Worm (Caenorhabditis elegans) whole organism, L4 larva: ENCODE data around the gene zgpa-1.

ENCODE experiments used
- D1046.2 ChIP-seq: fragments of 200-800 bp; sonication (Bioruptor generic); IDR thresholded peaks from 2 replicates; pipeline ENCODE4 v1.3.6; 2022; ENCODE audit warnings: missing genetic modification characterization, missing compliant biosample characterization
- F26F4.8 ChIP-seq: fragments of 200-800 bp; sonication (Bioruptor generic); conservative IDR thresholded peaks from 2 replicates; pipeline ENCODE4 v1.3.6; 2022; ENCODE audit warnings: missing genetic modification characterization, missing compliant biosample characterization
- R02D3.7 ChIP-seq: fragments of 150-350 bp; sonication (generic microtip); optimal IDR thresholded peaks from 3 replicates; lab custom pipeline; 2014; ENCODE audit warnings: missing biosample characterization, missing genetic modification characterization
- T20F7.1 ChIP-seq: fragments of 200-800 bp; sonication (Bioruptor generic); optimal IDR thresholded peaks from 2 replicates; lab custom pipeline; 2018; ENCODE audit warnings: mild to moderate bottlenecking, missing genetic modification characterization, missing compliant biosample characterization
- Y48G9A.11 ChIP-seq: fragments of 200-800 bp; sonication (Bioruptor generic); IDR thresholded peaks from 2 replicates; pipeline ENCODE4 v1.3.6; 2022; ENCODE audit warnings: missing genetic modification reagents, missing genetic modification characterization, missing compliant biosample characterization
- Y5F2A.4 ChIP-seq: fragments of 200-800 bp; sonication (Bioruptor generic); optimal IDR thresholded peaks from 2 replicates; lab custom pipeline; 2018; ENCODE audit warnings: mild to moderate bottlenecking, missing genetic modification characterization, missing compliant biosample characterization
- Y75B8A.6 ChIP-seq: fragments of 200-800 bp; sonication (Bioruptor generic); IDR thresholded peaks from 2 replicates; pipeline ENCODE4 v1.3.6; 2022; ENCODE audit warnings: missing genetic modification reagents, missing genetic modification characterization, missing compliant biosample characterization
- aha-1 ChIP-seq: fragments of 150-350 bp; peaks from one replicate; lab custom pipeline; 2014; ENCODE audit warnings: missing biosample characterization, missing genetic modification characterization
- arid-1 ChIP-seq: fragments of 200-800 bp; sonication (Bioruptor generic); conservative IDR thresholded peaks from 2 replicates; pipeline ENCODE4 v1.3.6; 2022; ENCODE audit warnings: missing genetic modification reagents, missing genetic modification characterization, missing compliant biosample characterization
- attf-4 ChIP-seq: sonication (generic microtip); optimal IDR thresholded peaks from 3 replicates; lab custom pipeline; 2017; ENCODE audit warnings: missing biosample characterization, missing genetic modification characterization
- ceh-28 ChIP-seq: fragments of 150-350 bp; optimal IDR thresholded peaks from 2 replicates; lab custom pipeline; 2014; ENCODE audit warnings: missing biosample characterization, missing genetic modification reagents, missing genetic modification characterization
- ceh-44 ChIP-seq: fragments of 200-800 bp; sonication (Bioruptor generic); IDR thresholded peaks from 2 replicates; pipeline ENCODE4 v1.3.6; 2022; ENCODE audit warnings: missing genetic modification reagents, missing genetic modification characterization, missing compliant biosample characterization
- ceh-62 ChIP-seq: sonication (generic microtip); optimal IDR thresholded peaks from 2 replicates; lab custom pipeline; 2017; ENCODE audit warnings: missing biosample characterization, missing genetic modification characterization
- ceh-82 ChIP-seq: sonication (generic microtip); optimal IDR thresholded peaks from 2 replicates; lab custom pipeline; 2017; ENCODE audit warnings: missing biosample characterization, missing genetic modification characterization
- cey-2 ChIP-seq: sonication (generic microtip); optimal IDR thresholded peaks from 3 replicates; lab custom pipeline; 2017; ENCODE audit warnings: missing genetic modification characterization, mild to moderate bottlenecking, missing compliant biosample characterization, antibody characterized with exemption, borderline replicate concordance; ENCODE audit not compliant: insufficient read depth
- ctbp-1 ChIP-seq: fragments of 200-800 bp; sonication (Bioruptor generic); IDR thresholded peaks from 2 replicates; pipeline ENCODE4 v1.3.6; 2022; ENCODE audit warnings: missing genetic modification reagents, missing genetic modification characterization, missing compliant biosample characterization
- dmd-9 ChIP-seq: fragments of 200-800 bp; sonication (Bioruptor generic); IDR thresholded peaks from 2 replicates; pipeline ENCODE4 v1.3.6; 2022; ENCODE audit warnings: missing genetic modification reagents, missing genetic modification characterization, missing compliant biosample characterization
- egl-43 ChIP-seq: fragments of 200-800 bp; sonication (Bioruptor generic); IDR thresholded peaks from 2 replicates; pipeline ENCODE4 v1.3.6; 2022; ENCODE audit warnings: missing genetic modification reagents, missing genetic modification characterization, missing compliant biosample characterization
- hlh-30 ChIP-seq: sonication (generic microtip); optimal IDR thresholded peaks from 2 replicates; lab custom pipeline; 2017; ENCODE audit warnings: antibody characterized with exemption, mild to moderate bottlenecking, missing genetic modification characterization, missing compliant biosample characterization; ENCODE audit not compliant: insufficient read depth
- hmg-1.1 ChIP-seq: fragments of 200-800 bp; sonication (Bioruptor generic); IDR thresholded peaks from 2 replicates; pipeline ENCODE4 v1.3.6; 2022; ENCODE audit warnings: missing genetic modification reagents, missing genetic modification characterization, missing compliant biosample characterization
- lin-1 ChIP-seq: fragments of 200-800 bp; sonication (Bioruptor generic); IDR thresholded peaks from 2 replicates; pipeline ENCODE4 v1.3.6; 2022; ENCODE audit warnings: missing genetic modification reagents, missing genetic modification characterization, missing compliant biosample characterization
- lin-15B ChIP-seq: fragments of 150-350 bp; sonication (generic microtip); optimal IDR thresholded peaks from 3 replicates; lab custom pipeline; 2014; ENCODE audit warnings: missing biosample characterization, missing genetic modification characterization
- lin-29 ChIP-seq: fragments of 200-800 bp; sonication (Bioruptor generic); IDR thresholded peaks from 2 replicates; pipeline ENCODE4 v1.3.6; 2022; ENCODE audit warnings: missing genetic modification reagents, missing genetic modification characterization, missing compliant biosample characterization
- lin-38 ChIP-seq: fragments of 200-800 bp; sonication (Bioruptor generic); IDR thresholded peaks from 2 replicates; pipeline ENCODE4 v1.3.6; 2022; ENCODE audit warnings: missing genetic modification reagents, missing genetic modification characterization, missing compliant biosample characterization
- lir-3 ChIP-seq: sonication (generic microtip); optimal IDR thresholded peaks from 2 replicates; lab custom pipeline; 2016; ENCODE audit warnings: mild to moderate bottlenecking, missing genetic modification characterization, missing compliant biosample characterization
- madf-5 ChIP-seq, 2 experiments: fragments of 200-800 bp; sonication (Bioruptor generic); IDR thresholded peaks; 2 replicates each; pipeline ENCODE4 v1.3.6; 2022; ENCODE audit warnings: missing compliant biosample characterization in 2 of 2, missing genetic modification characterization in 2 of 2
- mes-2 ChIP-seq: sonication (generic microtip); optimal IDR thresholded peaks from 2 replicates; lab custom pipeline; 2016; ENCODE audit warnings: missing genotype, mild to moderate bottlenecking, missing genetic modification characterization, missing compliant biosample characterization; ENCODE audit not compliant: poor library complexity, severe bottlenecking
- mxl-2 ChIP-seq: fragments of 200-800 bp; sonication (Bioruptor generic); conservative IDR thresholded peaks from 2 replicates; pipeline ENCODE4 v1.3.6; 2022; ENCODE audit warnings: missing genetic modification reagents, missing genetic modification characterization, missing compliant biosample characterization
- nhr-111 ChIP-seq: fragments of 200-800 bp; sonication (Bioruptor generic); optimal IDR thresholded peaks from 2 replicates; lab custom pipeline; 2018; ENCODE audit warnings: mild to moderate bottlenecking, missing genetic modification characterization, missing compliant biosample characterization
- nhr-42 ChIP-seq: fragments of 200-800 bp; sonication (Bioruptor generic); IDR thresholded peaks from 2 replicates; pipeline ENCODE4 v1.3.6; 2022; ENCODE audit warnings: missing genetic modification characterization, missing compliant biosample characterization
- nhr-77 ChIP-seq: fragments of 150-350 bp; optimal IDR thresholded peaks from 2 replicates; lab custom pipeline; 2014; ENCODE audit warnings: missing biosample characterization, missing genetic modification characterization
- php-3 ChIP-seq: fragments of 200-800 bp; sonication (Bioruptor generic); IDR thresholded peaks from 2 replicates; pipeline ENCODE4 v1.3.6; 2022; ENCODE audit warnings: missing genetic modification reagents, missing genetic modification characterization, missing compliant biosample characterization
- set-16 ChIP-seq: fragments of 200-800 bp; sonication (Bioruptor generic); IDR thresholded peaks from 2 replicates; pipeline ENCODE4 v1.3.6; 2022; ENCODE audit warnings: missing genetic modification reagents, missing genetic modification characterization, missing compliant biosample characterization
- snpc-1.2 ChIP-seq: fragments of 200-800 bp; sonication (Bioruptor generic); IDR thresholded peaks from 2 replicates; pipeline ENCODE4 v1.3.6; 2022; ENCODE audit warnings: missing genetic modification reagents, missing genetic modification characterization, missing compliant biosample characterization
- snpc-4 ChIP-seq: fragments of 150-350 bp; optimal IDR thresholded peaks from 2 replicates; lab custom pipeline; 2014; ENCODE audit warnings: missing biosample characterization, missing genetic modification characterization
- unc-130 ChIP-seq: sonication (generic microtip); optimal IDR thresholded peaks from 2 replicates; lab custom pipeline; 2016; ENCODE audit warnings: missing genetic modification reagents, missing genetic modification characterization, missing compliant biosample characterization
- unc-62 ChIP-seq, 3 experiments: fragments of 150-350 bp in 1 of 3; sonication (generic microtip); optimal IDR thresholded peaks in 2 of 3; peaks in 1 of 3; 1 replicate in 1 of 3; 2 replicates in 2 of 3; lab custom pipeline; 2014 to 2017; ENCODE audit warnings: missing biosample characterization in 3 of 3, missing genetic modification characterization in 3 of 3, missing genetic modification reagents in 3 of 3, missing genotype in 1 of 3
- vab-7 ChIP-seq: fragments of 200-800 bp; sonication (Bioruptor generic); IDR thresholded peaks from 2 replicates; pipeline ENCODE4 v1.3.6; 2022; ENCODE audit warnings: missing genetic modification reagents, missing genetic modification characterization, missing compliant biosample characterization
- zag-1 ChIP-seq: fragments of 150-350 bp; optimal IDR thresholded peaks from 2 replicates; lab custom pipeline; 2014; ENCODE audit warnings: missing biosample characterization, missing genetic modification characterization
- zfp-3 ChIP-seq: fragments of 200-800 bp; sonication (Bioruptor generic); conservative IDR thresholded peaks from 2 replicates; pipeline ENCODE4 v1.3.6; 2022; ENCODE audit warnings: missing genetic modification reagents, missing genetic modification characterization, missing compliant biosample characterization
- zip-2 ChIP-seq: fragments of 150-350 bp; optimal IDR thresholded peaks from 2 replicates; lab custom pipeline; 2014; ENCODE audit warnings: missing biosample characterization, missing genetic modification characterization

Gene zgpa-1

ce11 chrIV:7790801-7791588, 21.6 kb downstream of the zgpa-1 start, which contains the start of gene rsp-6 (continued):
- no peak for TF ChIP-seq ceh-82 (tag; lab: Kevin White, UChicago)
- peak; percentile 58; the same call in 1 of the 2 replicates for TF ChIP-seq vab-7
- peak in 1 of 2 experiments; percentile 17 for TF ChIP-seq unc-62 (GFP tag; optimal IDR thresholded peaks at IDR 0.05 in 1 of 2; lab: Kevin White, UChicago)
- TF ChIP-seq unc-62 (tag; optimal IDR thresholded peaks at IDR 0.05; lab: Kevin White, UChicago): no peak
- no peak for TF ChIP-seq nhr-111 (GFP tag; lab: Kevin White, UChicago)
- TF ChIP-seq snpc-4 (tag; lab: Kevin White, UChicago): no peak
- TF ChIP-seq D1046.2: peak; percentile 99
- no peak for TF ChIP-seq F26F4.8 (GFP tag; lab: Robert Waterston, UW)
- TF ChIP-seq ceh-44 (GFP tag; lab: Robert Waterston, UW): peak; percentile 56; the same call in 1 of the 2 replicates
- no peak for TF ChIP-seq Y5F2A.4
- TF ChIP-seq unc-130 (GFP tag; lab: Kevin White, UChicago): peak; percentile 74
- TF ChIP-seq, all 104 proteins: peak for 48

- TF ChIP-seq aha-1 (tag; lab: Kevin White, UChicago) (peak; percentile 59), nhr-111 (GFP tag; lab: Kevin White, UChicago) (no peak), egl-43 (GFP tag; lab: Robert Waterston, UW) (peak; percentile 3; the same call in 1 of the 2 replicates), set-16 (GFP tag; lab: Robert Waterston, UW) (0 out of 2 replicates have a peak, but pooled peaks have one; percentile 12), hlh-30 (tag; lab: Kevin White, UChicago) (no peak), zip-2 (tag; lab: Kevin White, UChicago) (no peak)
- TF ChIP-seq, all 104 proteins: peak for 3
Observed at ce11 chrIV:7790151-7790691, 22.4 kb downstream of the zgpa-1 start.

- TF ChIP-seq aha-1 (tag; lab: Kevin White, UChicago): peak; percentile 98
- peak in 1 of 2 experiments; percentile 12 for TF ChIP-seq unc-62 (GFP tag; optimal IDR thresholded peaks at IDR 0.05 in 1 of 2; lab: Kevin White, UChicago)
- TF ChIP-seq unc-62 (tag; optimal IDR thresholded peaks at IDR 0.05; lab: Kevin White, UChicago): no peak
- no peak for TF ChIP-seq zip-2 (tag; lab: Kevin White, UChicago)
- TF ChIP-seq lin-38 (GFP tag; lab: Robert Waterston, UW): peak; percentile 77
- peak; percentile 64 for TF ChIP-seq Y48G9A.11 (GFP tag; lab: Robert Waterston, UW)
- TF ChIP-seq nhr-111 (GFP tag; lab: Kevin White, UChicago): peak; percentile 40
- TF ChIP-seq lin-1: 0 out of 2 replicates have a peak, but pooled peaks have one; percentile 47
- TF ChIP-seq zfp-3: peak; percentile 53
- no peak for TF ChIP-seq zag-1 (tag; lab: Kevin White, UChicago)
- no peak for TF ChIP-seq attf-4 (tag; lab: Kevin White, UChicago)
- TF ChIP-seq T20F7.1: peak; percentile 69
- TF ChIP-seq ctbp-1: peak; percentile 22; the same call in 1 of the 2 replicates
- no peak for TF ChIP-seq lin-15B
- TF ChIP-seq mes-2: peak; percentile 52
- peak; percentile 65; the same call in 1 of the 2 replicates for TF ChIP-seq arid-1
- TF ChIP-seq ceh-28: no peak
- no peak for TF ChIP-seq F26F4.8 (GFP tag; lab: Robert Waterston, UW)
- TF ChIP-seq cey-2 (tag; lab: Kevin White, UChicago): no peak
- TF ChIP-seq madf-5 (GFP tag; IDR thresholded peaks at IDR 0.05; lab: Robert Waterston, UW): peak in 1 of 2 experiments; percentile 76; a peak in 2 of 4 replicates
- TF ChIP-seq Y75B8A.6 (GFP tag; lab: Robert Waterston, UW): no peak
- 0 out of 2 replicates have a peak, but pooled peaks have one; percentile 9 for TF ChIP-seq nhr-42 (GFP tag; lab: Robert Waterston, UW)
- TF ChIP-seq ceh-44 (GFP tag; lab: Robert Waterston, UW): no peak
- peak; percentile 63; the same call in 1 of the 2 replicates for TF ChIP-seq hmg-1.1 (GFP tag; lab: Robert Waterston, UW)
- TF ChIP-seq lin-29 (GFP tag; lab: Robert Waterston, UW): 0 out of 2 replicates have a peak, but pooled peaks have one; percentile 23
- TF ChIP-seq lir-3: no peak
- no peak for TF ChIP-seq nhr-77
- no peak for TF ChIP-seq dmd-9 (GFP tag; lab: Robert Waterston, UW)
- peak; percentile 46; the same call in 1 of the 2 replicates for TF ChIP-seq mxl-2
- peak; percentile 30; the same call in 1 of the 2 replicates for TF ChIP-seq snpc-1.2 (GFP tag; lab: Robert Waterston, UW)
- TF ChIP-seq ceh-62 (tag; lab: Kevin White, UChicago): no peak
- 0 out of 2 replicates have a peak, but pooled peaks have one; percentile 30 for TF ChIP-seq php-3
- no peak for TF ChIP-seq R02D3.7 (tag; lab: Kevin White, UChicago)
Observed at ce11 chrIV:7789521-7789949, 23.1 kb downstream of the zgpa-1 start, which contains the start of gene imp-3. TSS of gene imp-3 (minus strand) at chrIV:7789613.
